Worm (Caenorhabditis elegans) whole organism, L4/young adult: ENCODE data around the gene Y7A5A.2.

Experiments
- W03F9.2 ChIP-seq: fragments of 150-350 bp; optimal IDR thresholded peaks from 2 replicates; lab custom pipeline; 2014; ENCODE audit warnings: missing biosample characterization, missing genetic modification characterization
- dao-5 ChIP-seq: sonication (generic microtip); optimal IDR thresholded peaks from 2 replicates; lab custom pipeline; 2016; ENCODE audit warnings: missing genotype, missing genetic modification characterization, moderate library complexity, missing compliant biosample characterization
- him-1 ChIP-seq: sonication (generic microtip); optimal IDR thresholded peaks from 2 replicates; lab custom pipeline; 2016; ENCODE audit warnings: missing genotype, missing genetic modification reagents, missing genetic modification characterization, missing compliant biosample characterization

DNA sequence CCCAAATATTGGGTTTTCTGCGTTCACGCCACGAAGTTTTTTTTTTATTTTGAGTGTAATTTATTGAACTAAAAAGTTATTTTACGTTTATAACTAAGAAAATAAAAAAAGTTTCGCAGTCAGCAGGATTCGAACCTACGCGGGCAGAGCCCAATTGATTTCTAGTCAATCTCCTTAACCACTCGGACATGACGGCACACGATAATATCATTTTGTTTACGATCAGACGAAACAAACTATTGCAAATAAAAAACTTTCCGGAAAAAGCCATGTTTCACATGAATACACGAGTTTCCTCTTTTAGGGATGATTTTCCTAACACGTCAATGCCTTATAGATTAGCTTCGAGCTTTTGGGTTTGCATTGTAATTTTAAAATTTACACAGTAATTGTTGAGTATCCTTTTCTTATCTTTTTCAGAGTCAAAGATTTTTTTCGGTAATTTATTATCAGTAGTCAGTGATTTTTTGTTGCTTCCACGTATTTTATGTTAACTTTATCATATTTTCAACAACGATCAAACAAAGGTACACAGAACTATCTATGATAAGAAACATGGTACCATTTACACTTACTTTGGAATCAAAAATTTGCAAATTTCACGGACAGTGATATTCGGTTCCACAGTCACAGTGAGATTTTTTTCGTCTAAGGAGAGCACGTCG is 2.5 kb downstream of the Y7A5A.2 start:
- no peak for TF ChIP-seq him-1 (tag; lab: Kevin White, UChicago)
- TF ChIP-seq dao-5 = no peak
- no peak for TF ChIP-seq W03F9.2 (tag; lab: Kevin White, UChicago)
